Fruit fly (Drosophila melanogaster): ENCODE results near the gene CG5854.
A peak's percentile ranks its signal among the peaks of the same experiment; 100 is the strongest.

Gene CG5854

DNA sequence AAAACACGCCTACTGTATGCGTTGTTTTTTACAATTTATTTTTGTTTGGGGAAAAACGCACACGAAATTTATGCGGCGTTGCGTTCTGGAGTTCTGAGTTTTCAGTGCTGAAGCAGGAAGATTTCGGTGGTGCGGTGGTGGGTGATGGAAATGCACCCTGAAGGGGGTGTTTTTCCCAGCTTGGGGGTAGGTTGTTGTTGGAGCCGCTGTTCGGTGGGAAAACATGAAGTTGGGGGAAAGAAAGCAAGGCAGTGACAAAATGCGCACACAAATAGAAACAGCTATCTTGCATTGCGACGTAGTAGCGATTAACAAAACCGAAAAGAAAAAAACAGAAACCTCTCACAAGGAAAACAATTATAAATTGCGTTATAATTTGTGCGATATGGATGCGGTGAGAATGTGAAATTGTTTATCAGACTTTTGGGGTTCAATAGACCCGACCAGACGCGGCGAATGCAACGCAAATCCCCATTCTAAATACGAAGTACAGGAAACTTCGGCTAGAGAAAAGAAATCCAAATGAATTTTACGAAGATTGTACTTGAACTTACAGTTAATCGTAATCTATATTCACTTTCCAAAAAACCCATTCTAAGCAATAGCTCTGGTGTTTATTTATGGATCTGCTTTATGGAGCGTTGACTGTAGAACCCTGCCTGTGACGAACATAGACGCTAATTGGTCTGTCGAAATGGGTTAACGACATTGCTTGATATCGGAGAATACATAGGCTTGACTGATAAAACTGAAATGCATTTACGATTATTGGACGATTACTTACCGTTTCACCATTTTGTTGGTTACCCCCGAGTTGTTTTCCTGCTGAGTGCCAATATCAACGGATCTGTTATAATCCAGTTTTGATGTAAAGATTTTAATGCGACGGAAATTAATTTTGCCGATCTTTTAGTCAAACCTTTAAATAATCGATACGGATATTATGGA, 45.2 kb upstream of the CG5854 start (continued):
- no peak for TF ChIP-seq Myb (GFP tag; optimal IDR thresholded peaks at IDR 0.05)
- TF ChIP-seq Med (GFP tag): peak; percentile 88
- TF ChIP-seq CG13287 (GFP tag; IDR thresholded peaks at IDR 0.05; ENCODE audit: partially characterized antibody): no peak
- TF ChIP-seq sisA (GFP tag; IDR thresholded peaks at IDR 0.05): peak; percentile 34; the same call in 1 of the 2 replicates
- TF ChIP-seq CG8478 (optimal IDR thresholded peaks at IDR 0.05): no peak
- no peak for TF ChIP-seq CG12744 (GFP tag; optimal IDR thresholded peaks at IDR 0.05)
- no peak for TF ChIP-seq z (GFP tag; IDR thresholded peaks at IDR 0.05)
- TF ChIP-seq CG11504 (tag; optimal IDR thresholded peaks at IDR 0.05): peak; percentile 42
- TF ChIP-seq CG15601 (tag; optimal IDR thresholded peaks at IDR 0.05): no peak
- TF ChIP-seq Dbx (GFP tag; IDR thresholded peaks at IDR 0.05): no peak
- no peak for TF ChIP-seq Hmx (GFP tag; optimal IDR thresholded peaks at IDR 0.05)
- no peak for TF ChIP-seq Dfd (GFP tag; optimal IDR thresholded peaks at IDR 0.05)
- peak; percentile 8 for TF ChIP-seq en (GFP tag; optimal IDR thresholded peaks at IDR 0.05)
- TF ChIP-seq CG10565 (GFP tag; optimal IDR thresholded peaks at IDR 0.05): no peak
- no peak for TF ChIP-seq CG43689 (GFP tag; IDR thresholded peaks at IDR 0.05)
- peak; percentile 26; the same call in 1 of the 2 replicates for TF ChIP-seq slbo (GFP tag; IDR thresholded peaks at IDR 0.05)
- no peak for TF ChIP-seq MBD-R2 (GFP tag; IDR thresholded peaks at IDR 0.05)
- TF ChIP-seq scrt (GFP tag; optimal IDR thresholded peaks at IDR 0.05): no peak
- TF ChIP-seq NC2β (GFP tag; optimal IDR thresholded peaks at IDR 0.05): no peak
- TF ChIP-seq CG12155 (GFP tag; optimal IDR thresholded peaks at IDR 0.05): no peak
- TF ChIP-seq CG4282 (GFP tag; optimal IDR thresholded peaks at IDR 0.05): no peak
- no peak for TF ChIP-seq Abd-B (GFP tag; optimal IDR thresholded peaks at IDR 0.05)
- no peak for TF ChIP-seq wor (GFP tag; IDR thresholded peaks at IDR 0.05)
- peak; percentile 28 for TF ChIP-seq pros (GFP tag; optimal IDR thresholded peaks at IDR 0.05)
- no peak for TF ChIP-seq CG7372 (GFP tag; IDR thresholded peaks at IDR 0.05)
- TF ChIP-seq Dip2 (GFP tag; IDR thresholded peaks at IDR 0.05): no peak
- TF ChIP-seq CG4617 (GFP tag; optimal IDR thresholded peaks at IDR 0.05; ENCODE audit: borderline replicate concordance): no peak
- no peak for TF ChIP-seq CG6175 (GFP tag; IDR thresholded peaks at IDR 0.05)
- no peak for TF ChIP-seq Sry-δ (GFP tag; optimal IDR thresholded peaks at IDR 0.05)
- TF ChIP-seq HLHmδ (GFP tag; optimal IDR thresholded peaks at IDR 0.05): no peak
- no peak for TF ChIP-seq ash1 (GFP tag; optimal IDR thresholded peaks at IDR 0.05)
- TF ChIP-seq Awh (GFP tag; IDR thresholded peaks at IDR 0.05): no peak; the same call in 1 of the 2 replicates
- peak; percentile 30 for TF ChIP-seq CG7839 (tag; optimal IDR thresholded peaks at IDR 0.05)
- peak; percentile 23 for TF ChIP-seq CG17359 (tag; optimal IDR thresholded peaks at IDR 0.05)
- TF ChIP-seq Atf6 (GFP tag; IDR thresholded peaks at IDR 0.05): peak; percentile 22; the same call in 1 of the 2 replicates
- TF ChIP-seq az2 (GFP tag; optimal IDR thresholded peaks at IDR 0.05): no peak
- TF ChIP-seq gro (GFP tag; optimal IDR thresholded peaks at IDR 0.05): no peak
- TF ChIP-seq Side (GFP tag; optimal IDR thresholded peaks at IDR 0.05): no peak
- no peak for TF ChIP-seq ftz-f1 (GFP tag; optimal IDR thresholded peaks at IDR 0.05)
- no peak for TF ChIP-seq hb (GFP tag; IDR thresholded peaks at IDR 0.05; ENCODE audit: partially characterized antibody)
- no peak for TF ChIP-seq CG2129 (GFP tag; IDR thresholded peaks at IDR 0.05; ENCODE audit: partially characterized antibody)
- TF ChIP-seq Bteb2 (GFP tag; optimal IDR thresholded peaks at IDR 0.05): no peak
- TF ChIP-seq pan (optimal IDR thresholded peaks at IDR 0.05): no peak
- TF ChIP-seq pan (GFP tag; optimal IDR thresholded peaks at IDR 0.05 in 1 of 2, IDR thresholded peaks at IDR 0.05 in 1 of 2): peak in 1 of 2 experiments; percentile 5
- TF ChIP-seq amos (GFP tag; IDR thresholded peaks at IDR 0.05; ENCODE audit: partially characterized antibody): no peak
- no peak for TF ChIP-seq HmgD (GFP tag; optimal IDR thresholded peaks at IDR 0.05)
- no peak for TF ChIP-seq CG16813 (GFP tag; IDR thresholded peaks at IDR 0.05; ENCODE audit: partially characterized antibody)
- no peak for TF ChIP-seq Opbp (GFP tag; IDR thresholded peaks at IDR 0.05; ENCODE audit: partially characterized antibody)
- no peak for TF ChIP-seq CG10462 (GFP tag; optimal IDR thresholded peaks at IDR 0.05)
- peak; percentile 13 for TF ChIP-seq gcm (GFP tag; optimal IDR thresholded peaks at IDR 0.05)
